Worm (Caenorhabditis elegans) whole organism, late embryonic: ENCODE measurements around the gene cfp-1.

Experiments
- C08G9.2 ChIP-seq: sonication (generic microtip); optimal IDR thresholded peaks from 2 replicates; lab custom pipeline; 2016; ENCODE audit warnings: mild to moderate bottlenecking, missing genetic modification characterization, moderate library complexity, missing compliant biosample characterization
- F13H6.1 ChIP-seq: sonication (generic microtip); optimal IDR thresholded peaks from 2 replicates; lab custom pipeline; 2016; ENCODE audit warnings: missing genetic modification characterization, missing compliant biosample characterization
- ama-1 ChIP-seq: fragments of 150-350 bp; optimal IDR thresholded peaks from 2 replicates; lab custom pipeline; 2014
- ceh-14 ChIP-seq: sonication (generic microtip); optimal IDR thresholded peaks from 2 replicates; lab custom pipeline; 2016; ENCODE audit warnings: missing genotype, missing genetic modification characterization, missing compliant biosample characterization
- ceh-9 ChIP-seq: sonication (generic microtip); optimal IDR thresholded peaks from 2 replicates; lab custom pipeline; 2016; ENCODE audit warnings: mild to moderate bottlenecking, missing genetic modification characterization, inconsistent platforms, missing compliant biosample characterization
- elt-2 ChIP-seq: sonication (generic microtip); optimal IDR thresholded peaks from 2 replicates; lab custom pipeline; 2016; ENCODE audit warnings: missing genetic modification reagents, missing genetic modification characterization, missing compliant biosample characterization
- nfya-1 ChIP-seq: sonication (generic microtip); optimal IDR thresholded peaks from 2 replicates; lab custom pipeline; 2017; ENCODE audit warnings: missing genetic modification characterization, mild to moderate bottlenecking, missing compliant biosample characterization, antibody characterized with exemption, moderate library complexity
- pqm-1 ChIP-seq: sonication (generic microtip); optimal IDR thresholded peaks from 2 replicates; lab custom pipeline; 2016; ENCODE audit warnings: missing genetic modification characterization, missing compliant biosample characterization
- tbx-2 ChIP-seq: sonication (generic microtip); optimal IDR thresholded peaks from 2 replicates; lab custom pipeline; 2016; ENCODE audit warnings: missing genetic modification characterization, missing compliant biosample characterization
- ttx-3 ChIP-seq: sonication (generic microtip); optimal IDR thresholded peaks from 2 replicates; lab custom pipeline; 2016; ENCODE audit warnings: missing genetic modification reagents, missing genetic modification characterization, missing compliant biosample characterization

ce11 chrIV:14074456-14074855, 2.8 kb upstream of the cfp-1 start:
- no peak for TF ChIP-seq ceh-9 (tag; lab: Kevin White, UChicago)
- TF ChIP-seq nfya-1, result no peak
- no peak for TF ChIP-seq elt-2 (tag; lab: Kevin White, UChicago)
- no peak for TF ChIP-seq F13H6.1
- TF ChIP-seq ttx-3, result no peak
- TF ChIP-seq pqm-1 (tag; lab: Kevin White, UChicago), result no peak
- TF ChIP-seq C08G9.2, result no peak
- TF ChIP-seq tbx-2 (tag; lab: Kevin White, UChicago), result no peak
- no peak for TF ChIP-seq ceh-14
- TF ChIP-seq ama-1 (lab: Kevin White, UChicago), result no peak
